Worm (Caenorhabditis elegans) whole organism, L3 larva: ENCODE data around the gene vha-2.

ENCODE experiments used
- nhr-11 ChIP-seq: fragments of 150-350 bp; optimal IDR thresholded peaks from 2 replicates; lab custom pipeline; 2014; ENCODE audit warnings: missing biosample characterization, missing genetic modification characterization
- pha-4 ChIP-seq: fragments of 150-350 bp; optimal IDR thresholded peaks from 2 replicates; lab custom pipeline; 2014; ENCODE audit warnings: missing biosample characterization, missing genetic modification reagents, missing genetic modification characterization

- TF ChIP-seq pha-4 (tag; lab: Kevin White, UChicago) = no peak
- TF ChIP-seq nhr-11 (tag; lab: Kevin White, UChicago) = no peak
Observed at ce11 chrIII:9770590-9770989, 11.4 kb upstream of the vha-2 start.
